Fruit fly (Drosophila melanogaster) whole organism, prepupa: Measurements from ENCODE around the gene sad.

Experiments
- Blimp-1 ChIP-seq: fragments of 200-800 bp; sonication (Bioruptor generic); optimal IDR thresholded peaks from 3 replicates; lab custom pipeline; 2017; ENCODE audit warnings: missing biosample characterization, missing genetic modification characterization, mild to moderate bottlenecking, moderate library complexity, missing genetic modification reagents
- CG10631 ChIP-seq: fragments of 200-800 bp; sonication (Bioruptor generic); optimal IDR thresholded peaks from 2 replicates; lab custom pipeline; 2016; ENCODE audit warnings: missing biosample characterization, missing genetic modification characterization
- CG11294 ChIP-seq: fragments of 200-800 bp; sonication (Bioruptor generic); IDR thresholded peaks from 2 replicates; pipeline ENCODE4 v1.3.6; 2022; ENCODE audit warnings: missing biosample characterization, missing genetic modification characterization
- CG11762 ChIP-seq: fragments of 200-800 bp; sonication (Bioruptor generic); optimal IDR thresholded peaks from 3 replicates; lab custom pipeline; 2016; ENCODE audit warnings: missing biosample characterization, missing genetic modification characterization; ENCODE audit not compliant: insufficient read depth
- CG15336 ChIP-seq: fragments of 200-800 bp; sonication (Bioruptor generic); IDR thresholded peaks from 2 replicates; pipeline ENCODE4 v1.3.6; 2022; ENCODE audit warnings: missing biosample characterization, missing genetic modification characterization
- CG1621 ChIP-seq: fragments of 200-800 bp; sonication (Bioruptor generic); optimal IDR thresholded peaks from 3 replicates; lab custom pipeline; 2018; ENCODE audit warnings: missing biosample characterization, mild to moderate bottlenecking, missing genetic modification characterization
- CG16779 ChIP-seq: fragments of 200-800 bp; sonication (Bioruptor generic); optimal IDR thresholded peaks from 3 replicates; lab custom pipeline; 2017; ENCODE audit warnings: missing biosample characterization, mild to moderate bottlenecking, missing genetic modification characterization
- CG3032 ChIP-seq: fragments of 200-800 bp; optimal IDR thresholded peaks from 2 replicates; lab custom pipeline; 2019; ENCODE audit warnings: missing biosample characterization, mild to moderate bottlenecking, missing genetic modification characterization, moderate library complexity
- CG31627 ChIP-seq: fragments of 200-800 bp; sonication (Bioruptor generic); optimal IDR thresholded peaks from 3 replicates; lab custom pipeline; 2016; ENCODE audit warnings: missing biosample characterization, missing genetic modification characterization
- CG32006 ChIP-seq: fragments of 200-800 bp; sonication (Bioruptor generic); optimal IDR thresholded peaks from 3 replicates; lab custom pipeline; 2017; ENCODE audit warnings: missing biosample characterization, mild to moderate bottlenecking, missing genetic modification characterization
- CG34406 ChIP-seq: fragments of 200-800 bp; sonication (Bioruptor generic); optimal IDR thresholded peaks from 3 replicates; lab custom pipeline; 2016; ENCODE audit warnings: missing biosample characterization, missing genetic modification characterization
- CG3919 ChIP-seq: fragments of 200-800 bp; sonication (Bioruptor generic); optimal IDR thresholded peaks from 3 replicates; lab custom pipeline; 2016; ENCODE audit warnings: missing biosample characterization, missing genetic modification characterization
- CG4318 ChIP-seq: fragments of 200-800 bp; sonication (Bioruptor generic); optimal IDR thresholded peaks from 3 replicates; lab custom pipeline; 2017; ENCODE audit warnings: missing biosample characterization, mild to moderate bottlenecking, missing genetic modification characterization
- CG6163 ChIP-seq: fragments of 200-800 bp; sonication (Bioruptor generic); IDR thresholded peaks from 3 replicates; pipeline ENCODE4 v1.3.6; 2022; ENCODE audit warnings: missing biosample characterization, missing genetic modification characterization
- CG6276 ChIP-seq: fragments of 200-800 bp; sonication (Bioruptor generic); optimal IDR thresholded peaks from 2 replicates; lab custom pipeline; 2017; ENCODE audit warnings: missing biosample characterization, mild to moderate bottlenecking, missing genetic modification characterization
- CG6808 ChIP-seq: fragments of 200-800 bp; sonication (Bioruptor generic); optimal IDR thresholded peaks from 3 replicates; lab custom pipeline; 2017; ENCODE audit warnings: missing biosample characterization, missing genetic modification characterization, mild to moderate bottlenecking, moderate library complexity, missing genetic modification reagents
- CG6854 ChIP-seq: fragments of 200-800 bp; sonication (Bioruptor generic); optimal IDR thresholded peaks from 2 replicates; lab custom pipeline; 2017; ENCODE audit warnings: missing biosample characterization, mild to moderate bottlenecking, missing genetic modification characterization
- CG7368 ChIP-seq: fragments of 200-800 bp; sonication (Bioruptor generic); optimal IDR thresholded peaks from 3 replicates; lab custom pipeline; 2016; ENCODE audit warnings: missing biosample characterization, missing genetic modification characterization
- CG8119 ChIP-seq: fragments of 200-800 bp; sonication (Bioruptor generic); IDR thresholded peaks from 3 replicates; pipeline ENCODE4 v1.3.6; 2022; ENCODE audit warnings: missing biosample characterization, missing genetic modification characterization
- CG9139 ChIP-seq: fragments of 200-800 bp; sonication (Bioruptor generic); optimal IDR thresholded peaks from 3 replicates; lab custom pipeline; 2017; ENCODE audit warnings: missing biosample characterization, mild to moderate bottlenecking, missing genetic modification characterization
- Eip75B ChIP-seq: fragments of 200-800 bp; sonication (Bioruptor generic); optimal IDR thresholded peaks from 3 replicates; lab custom pipeline; 2016; ENCODE audit warnings: missing biosample characterization, missing genetic modification characterization
- Eip78C ChIP-seq: fragments of 200-800 bp; sonication (Bioruptor generic); peaks from one replicate; lab custom pipeline; 2016; ENCODE audit warnings: missing biosample characterization, missing genetic modification characterization
- Eip93F ChIP-seq: fragments of 200-800 bp; sonication (Bioruptor generic); optimal IDR thresholded peaks from 2 replicates; lab custom pipeline; 2016; ENCODE audit warnings: missing biosample characterization, mild to moderate bottlenecking, missing genetic modification characterization
- Ets21C ChIP-seq: fragments of 200-800 bp; sonication (Bioruptor generic); optimal IDR thresholded peaks from 3 replicates; lab custom pipeline; 2016; ENCODE audit warnings: missing biosample characterization, missing genetic modification characterization
- Ets96B ChIP-seq: fragments of 200-800 bp; optimal IDR thresholded peaks from 2 replicates; lab custom pipeline; 2019; ENCODE audit warnings: missing biosample characterization, mild to moderate bottlenecking, missing genetic modification characterization, moderate library complexity
- Gug ChIP-seq: fragments of 200-800 bp; sonication (Bioruptor generic); IDR thresholded peaks from 2 replicates; pipeline ENCODE4 v1.3.6; 2022; ENCODE audit warnings: missing biosample characterization, missing genetic modification characterization
- Hr38 ChIP-seq: sonication (Bioruptor generic); optimal IDR thresholded peaks from 2 replicates; lab custom pipeline; 2016; ENCODE audit warnings: missing biosample characterization, missing genetic modification characterization
- Hr4 ChIP-seq: fragments of 200-800 bp; sonication (Bioruptor generic); optimal IDR thresholded peaks from 3 replicates; lab custom pipeline; 2016; ENCODE audit warnings: missing biosample characterization, missing genetic modification characterization
- Lpt ChIP-seq: fragments of 200-800 bp; sonication (Bioruptor generic); optimal IDR thresholded peaks from 3 replicates; lab custom pipeline; 2016; ENCODE audit warnings: missing biosample characterization, missing genetic modification characterization
- Met ChIP-seq: fragments of 200-800 bp; sonication (Bioruptor generic); optimal IDR thresholded peaks from 3 replicates; lab custom pipeline; 2016; ENCODE audit warnings: missing biosample characterization, missing genetic modification characterization
- Smox ChIP-seq: fragments of 200-800 bp; sonication (Bioruptor generic); optimal IDR thresholded peaks from 3 replicates; lab custom pipeline; 2016; ENCODE audit warnings: missing biosample characterization, missing genetic modification characterization
- Sox102F ChIP-seq: fragments of 200-800 bp; sonication (Bioruptor generic); optimal IDR thresholded peaks from 2 replicates; lab custom pipeline; 2016; ENCODE audit warnings: missing biosample characterization, mild to moderate bottlenecking, missing genetic modification characterization
- Sox15 ChIP-seq: fragments of 200-800 bp; sonication (Bioruptor generic); optimal IDR thresholded peaks from 3 replicates; lab custom pipeline; 2016; ENCODE audit warnings: missing biosample characterization, missing genetic modification characterization
- acj6 ChIP-seq: fragments of 200-800 bp; sonication (Bioruptor generic); optimal IDR thresholded peaks from 3 replicates; lab custom pipeline; 2016; ENCODE audit warnings: missing biosample characterization, missing genetic modification characterization
- dac ChIP-seq: fragments of 200-800 bp; sonication (Bioruptor generic); optimal IDR thresholded peaks from 2 replicates; lab custom pipeline; 2017; ENCODE audit warnings: missing biosample characterization, mild to moderate bottlenecking, missing genetic modification characterization
- dsx ChIP-seq: fragments of 200-800 bp; optimal IDR thresholded peaks from 3 replicates; lab custom pipeline; 2019; ENCODE audit warnings: missing biosample characterization, mild to moderate bottlenecking, missing genetic modification characterization, moderate library complexity; ENCODE audit not compliant: poor library complexity, severe bottlenecking
- eg ChIP-seq: fragments of 200-800 bp; sonication (Bioruptor generic); IDR thresholded peaks from 3 replicates; pipeline ENCODE4 v1.3.6; 2022; ENCODE audit warnings: missing biosample characterization, missing genetic modification characterization
- esn ChIP-seq: fragments of 200-800 bp; sonication (Bioruptor generic); optimal IDR thresholded peaks from 2 replicates; lab custom pipeline; 2016; ENCODE audit warnings: missing biosample characterization, mild to moderate bottlenecking, missing genetic modification characterization, moderate library complexity
- fd59A ChIP-seq: fragments of 200-800 bp; sonication (Bioruptor generic); optimal IDR thresholded peaks from 2 replicates; lab custom pipeline; 2017; ENCODE audit warnings: missing biosample characterization, mild to moderate bottlenecking, missing genetic modification characterization, missing genetic modification reagents
- fd85E ChIP-seq: fragments of 200-800 bp; sonication (Bioruptor generic); optimal IDR thresholded peaks from 3 replicates; lab custom pipeline; 2016; ENCODE audit warnings: missing biosample characterization, missing genetic modification characterization
- fkh ChIP-seq: fragments of 200-800 bp; sonication (Bioruptor generic); optimal IDR thresholded peaks from 3 replicates; lab custom pipeline; 2017; ENCODE audit warnings: missing biosample characterization, mild to moderate bottlenecking, missing genetic modification characterization, moderate library complexity
- lz ChIP-seq: fragments of 200-800 bp; sonication (Bioruptor generic); optimal IDR thresholded peaks from 3 replicates; lab custom pipeline; 2016; ENCODE audit warnings: missing biosample characterization, missing genetic modification characterization
- net ChIP-seq: fragments of 200-800 bp; sonication (Bioruptor generic); optimal IDR thresholded peaks from 3 replicates; lab custom pipeline; 2016; ENCODE audit warnings: missing biosample characterization, missing genetic modification characterization
- pdm3 ChIP-seq: fragments of 200-800 bp; sonication (Bioruptor generic); optimal IDR thresholded peaks from 3 replicates; lab custom pipeline; 2016; ENCODE audit warnings: missing biosample characterization, missing genetic modification characterization
- salr ChIP-seq, 2 experiments: fragments of 200-800 bp; sonication (Bioruptor generic); optimal IDR thresholded peaks; 3 replicates each; lab custom pipeline; 2016 to 2018; ENCODE audit warnings: missing biosample characterization in 2 of 2, missing genetic modification characterization in 2 of 2, mild to moderate bottlenecking in 1 of 2
- ss ChIP-seq, 2 experiments: fragments of 200-800 bp; sonication (Bioruptor generic); optimal IDR thresholded peaks; 2 replicates in 1 of 2; 3 replicates in 1 of 2; lab custom pipeline; 2017 to 2018; ENCODE audit warnings: mild to moderate bottlenecking in 2 of 2, missing biosample characterization in 2 of 2, missing genetic modification characterization in 2 of 2, moderate library complexity in 1 of 2
- svp ChIP-seq: fragments of 200-800 bp; sonication (Bioruptor generic); peaks from one replicate; lab custom pipeline; 2016; ENCODE audit warnings: missing biosample characterization, missing genetic modification characterization
- topi ChIP-seq: fragments of 200-800 bp; sonication (Bioruptor generic); optimal IDR thresholded peaks from 3 replicates; lab custom pipeline; 2016; ENCODE audit warnings: missing biosample characterization, missing genetic modification characterization
- vri ChIP-seq: fragments of 200-800 bp; sonication (Bioruptor generic); optimal IDR thresholded peaks from 3 replicates; lab custom pipeline; 2016; ENCODE audit warnings: missing biosample characterization, mild to moderate bottlenecking, missing genetic modification characterization

Gene sad

DNA sequence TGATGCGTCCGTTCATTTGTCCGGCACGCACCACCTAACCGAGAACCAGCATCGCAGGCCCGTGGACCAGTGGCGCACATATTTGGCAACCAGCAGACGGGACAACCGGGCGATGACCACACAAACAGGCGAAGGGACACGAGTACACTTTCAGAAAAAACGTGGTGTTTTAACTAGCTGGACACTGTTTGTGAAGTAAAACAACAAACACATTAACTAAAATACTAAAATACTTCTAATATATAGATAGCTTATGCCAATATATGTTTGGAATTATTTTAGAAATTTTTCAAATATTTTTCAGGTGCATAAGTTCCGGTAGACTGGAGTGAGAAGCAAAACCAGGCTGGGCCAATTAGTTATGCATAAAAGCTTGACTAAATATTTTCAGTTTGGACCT lies 25.9 kb downstream of the sad start (continued):
- TF ChIP-seq Sox15 (GFP tag; lab: Kevin White, UChicago) (no peak), CG31627 (GFP tag; lab: Kevin White, UChicago) (peak; percentile 28), Hr38 (no peak), Gug (GFP tag; lab: Robert Waterston, UW) (no peak)

DNA sequence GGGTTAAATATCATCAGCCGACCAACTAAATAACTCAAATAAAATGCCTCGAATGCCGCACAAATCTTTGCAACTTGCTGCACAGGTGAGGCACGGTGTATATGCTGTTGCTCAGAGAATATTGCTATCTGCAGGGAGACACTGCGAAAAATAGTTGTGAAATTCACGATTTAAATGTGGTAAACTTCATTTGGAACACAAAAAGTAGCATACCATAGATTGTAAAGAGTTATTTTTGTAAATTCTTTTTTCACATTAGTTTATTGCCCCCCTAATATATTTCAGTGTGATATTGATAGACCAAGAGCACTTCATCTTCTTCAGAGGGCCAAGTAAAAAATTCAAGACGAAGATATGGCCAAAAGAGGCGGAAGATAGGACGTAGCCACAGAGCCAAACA lies 43.6 kb downstream of the sad start:
- TF ChIP-seq acj6 (GFP tag; lab: Kevin White, UChicago) (peak; percentile 79), Eip78C (GFP tag; lab: Kevin White, UChicago) (peak; percentile 94), fd85E (GFP tag; lab: Kevin White, UChicago) (no peak), CG6276 (GFP tag; lab: Kevin White, UChicago) (peak; percentile 69), Ets21C (GFP tag; lab: Kevin White, UChicago) (peak; percentile 8), fd59A (GFP tag; lab: Kevin White, UChicago) (peak; percentile 84), CG16779 (tag; lab: Kevin White, UChicago) (peak; percentile 64), CG31627 (GFP tag; lab: Kevin White, UChicago) (peak; percentile 42), CG6854 (no peak), CG8119 (peak; percentile 81), salr (GFP tag; optimal IDR thresholded peaks at IDR 0.05; lab: Kevin White, UChicago) (peak; percentile 72 to 77), Lpt (GFP tag; lab: Kevin White, UChicago) (peak; percentile 80), CG6163 (GFP tag; lab: Robert Waterston, UW) (peak; percentile 92), CG6808 (GFP tag; lab: Kevin White, UChicago) (peak; percentile 82), fkh (GFP tag; lab: Kevin White, UChicago) (no peak), ss (GFP tag; optimal IDR thresholded peaks at IDR 0.05; lab: Kevin White, UChicago) (peak; percentile 83), lz (GFP tag; lab: Kevin White, UChicago) (peak; percentile 60), CG3032 (peak; percentile 88), svp (GFP tag; lab: Kevin White, UChicago) (peak; percentile 89), Sox15 (GFP tag; lab: Kevin White, UChicago) (peak; percentile 35), Ets96B (tag; lab: Kevin White, UChicago) (peak; percentile 86), topi (GFP tag; lab: Kevin White, UChicago) (peak; percentile 65), CG32006 (GFP tag; lab: Kevin White, UChicago) (peak; percentile 82), pdm3 (GFP tag; lab: Kevin White, UChicago) (peak; percentile 78), esn (GFP tag; lab: Kevin White, UChicago) (peak; percentile 60), CG34406 (GFP tag; lab: Kevin White, UChicago) (peak; percentile 52), Blimp-1 (GFP tag; lab: Kevin White, UChicago) (no peak), CG11762 (GFP tag; lab: Kevin White, UChicago) (peak; percentile 73), Smox (GFP tag; lab: Kevin White, UChicago) (peak; percentile 40), Met (GFP tag; lab: Kevin White, UChicago) (peak; percentile 56), dac (GFP tag; lab: Kevin White, UChicago) (peak; percentile 64), CG15336 (GFP tag; lab: Robert Waterston, UW) (peak; percentile 83), CG3919 (GFP tag; lab: Kevin White, UChicago) (peak; percentile 86), eg (GFP tag; lab: Robert Waterston, UW) (peak; percentile 82), Eip75B (GFP tag; lab: Kevin White, UChicago) (peak; percentile 81), CG10631 (GFP tag; lab: Kevin White, UChicago) (peak; percentile 88), CG4318 (GFP tag; lab: Kevin White, UChicago) (peak; percentile 63), net (peak; percentile 70), CG7368 (GFP tag; lab: Kevin White, UChicago) (peak; percentile 53), CG1621 (tag; lab: Kevin White, UChicago) (peak; percentile 87), Eip93F (GFP tag; lab: Kevin White, UChicago) (no peak), Gug (GFP tag; lab: Robert Waterston, UW) (peak; percentile 75), Hr4 (peak; percentile 68), dsx (peak; percentile 88), CG9139 (GFP tag; lab: Kevin White, UChicago) (peak; percentile 60), Sox102F (GFP tag; lab: Kevin White, UChicago) (peak; percentile 49), vri (peak; percentile 12), CG11294 (GFP tag; lab: Robert Waterston, UW) (peak; percentile 57; the same call in 1 of the 2 replicates), Hr38 (no peak)
